Worm (Caenorhabditis elegans) whole organism, mixed stage, embryonic: ENCODE data around the gene C12D12.3.

Experiments used
- M03D4.4 ChIP-seq: sonication (generic microtip); optimal IDR thresholded peaks from 2 replicates; lab custom pipeline; 2017; ENCODE audit warnings: mild to moderate bottlenecking, missing genetic modification characterization, missing compliant biosample characterization
- bed-3 ChIP-seq: fragments of 200-800 bp; sonication (Bioruptor generic); optimal IDR thresholded peaks from 3 replicates; lab custom pipeline; 2018; ENCODE audit warnings: mild to moderate bottlenecking, missing genetic modification characterization, moderate library complexity, missing compliant biosample characterization
- ceh-39 ChIP-seq: fragments of 150-350 bp; optimal IDR thresholded peaks from 2 replicates; lab custom pipeline; 2014; ENCODE audit warnings: missing biosample characterization, missing genetic modification characterization
- ceh-43 ChIP-seq: fragments of 200-800 bp; sonication (Bioruptor generic); optimal IDR thresholded peaks from 2 replicates; lab custom pipeline; 2018; ENCODE audit warnings: mild to moderate bottlenecking, missing genetic modification characterization, moderate library complexity, missing compliant biosample characterization
- ceh-83 ChIP-seq: fragments of 200-800 bp; sonication (Bioruptor generic); optimal IDR thresholded peaks from 2 replicates; lab custom pipeline; 2018; ENCODE audit warnings: mild to moderate bottlenecking, missing genetic modification characterization, missing compliant biosample characterization
- ces-1 ChIP-seq: fragments of 150-350 bp; optimal IDR thresholded peaks from 2 replicates; lab custom pipeline; 2014; ENCODE audit warnings: missing biosample characterization, missing genetic modification reagents, missing genetic modification characterization
- cnd-1 ChIP-seq: fragments of 200-800 bp; sonication (Bioruptor generic); optimal IDR thresholded peaks from 2 replicates; lab custom pipeline; 2018; ENCODE audit warnings: mild to moderate bottlenecking, missing genetic modification characterization, missing compliant biosample characterization
- drap-1 ChIP-seq: fragments of 200-800 bp; sonication (Bioruptor generic); optimal IDR thresholded peaks from 3 replicates; lab custom pipeline; 2018; ENCODE audit warnings: mild to moderate bottlenecking, missing genetic modification characterization, missing compliant biosample characterization
- elt-1 ChIP-seq: sonication (generic microtip); optimal IDR thresholded peaks from 2 replicates; lab custom pipeline; 2017; ENCODE audit warnings: missing genetic modification characterization, mild to moderate bottlenecking, missing compliant biosample characterization, antibody characterized with exemption, moderate library complexity, borderline replicate concordance; ENCODE audit not compliant: insufficient read depth
- elt-3 ChIP-seq: fragments of 150-350 bp; optimal IDR thresholded peaks from 2 replicates; lab custom pipeline; 2014; ENCODE audit warnings: missing biosample characterization, missing genetic modification characterization
- flh-1 ChIP-seq: fragments of 200-800 bp; sonication (Bioruptor generic); optimal IDR thresholded peaks from 2 replicates; lab custom pipeline; 2018; ENCODE audit warnings: mild to moderate bottlenecking, missing genetic modification characterization, moderate library complexity, missing compliant biosample characterization
- ham-2 ChIP-seq: fragments of 200-800 bp; sonication (Bioruptor generic); optimal IDR thresholded peaks from 2 replicates; lab custom pipeline; 2018; ENCODE audit warnings: mild to moderate bottlenecking, missing genetic modification characterization, missing compliant biosample characterization
- hlh-1 ChIP-seq: fragments of 150-350 bp; optimal IDR thresholded peaks from 2 replicates; lab custom pipeline; 2014; ENCODE audit warnings: missing biosample characterization, missing genetic modification reagents, missing genetic modification characterization
- lin-13 ChIP-seq: fragments of 150-350 bp; optimal IDR thresholded peaks from 2 replicates; lab custom pipeline; 2014; ENCODE audit warnings: missing biosample characterization, missing genetic modification characterization
- mab-5 ChIP-seq: fragments of 150-350 bp; optimal IDR thresholded peaks from 2 replicates; lab custom pipeline; 2014; ENCODE audit warnings: missing biosample characterization, missing genetic modification characterization
- mep-1 ChIP-seq: fragments of 150-350 bp; optimal IDR thresholded peaks from 2 replicates; lab custom pipeline; 2017; ENCODE audit warnings: missing biosample characterization, missing genetic modification reagents, missing genetic modification characterization, inconsistent platforms
- mls-2 ChIP-seq: sonication (generic microtip); optimal IDR thresholded peaks from 2 replicates; lab custom pipeline; 2016; ENCODE audit warnings: mild to moderate bottlenecking, missing genetic modification characterization, moderate library complexity, missing compliant biosample characterization
- nhr-12 ChIP-seq: fragments of 150-350 bp; optimal IDR thresholded peaks from 2 replicates; lab custom pipeline; 2014; ENCODE audit warnings: missing biosample characterization, missing genetic modification characterization
- nhr-2 ChIP-seq: fragments of 150-350 bp; optimal IDR thresholded peaks from 2 replicates; lab custom pipeline; 2014; ENCODE audit warnings: missing biosample characterization, missing genetic modification characterization
- nhr-237 ChIP-seq: fragments of 150-350 bp; optimal IDR thresholded peaks from 2 replicates; lab custom pipeline; 2014; ENCODE audit warnings: missing biosample characterization, missing genetic modification characterization
- nhr-28 ChIP-seq: fragments of 150-350 bp; optimal IDR thresholded peaks from 2 replicates; lab custom pipeline; 2014; ENCODE audit warnings: missing biosample characterization, missing genetic modification characterization
- pha-4 ChIP-seq: fragments of 150-350 bp; optimal IDR thresholded peaks from 2 replicates; lab custom pipeline; 2018; ENCODE audit warnings: missing biosample characterization, missing genetic modification reagents, missing genetic modification characterization
- sem-2 ChIP-seq: fragments of 200-800 bp; sonication (Bioruptor generic); optimal IDR thresholded peaks from 2 replicates; lab custom pipeline; 2018; ENCODE audit warnings: mild to moderate bottlenecking, missing genetic modification characterization, missing compliant biosample characterization
- snpc-4 ChIP-seq: fragments of 150-350 bp; optimal IDR thresholded peaks from 2 replicates; lab custom pipeline; 2014; ENCODE audit warnings: missing biosample characterization, missing genetic modification characterization
- sptf-1 ChIP-seq: sonication (generic microtip); optimal IDR thresholded peaks from 2 replicates; lab custom pipeline; 2017; ENCODE audit warnings: mild to moderate bottlenecking, missing genetic modification characterization, moderate library complexity, missing compliant biosample characterization
- unc-120 ChIP-seq: sonication (generic microtip); optimal IDR thresholded peaks from 2 replicates; lab custom pipeline; 2017; ENCODE audit warnings: missing genetic modification characterization, missing compliant biosample characterization; ENCODE audit not compliant: poor library complexity, severe bottlenecking
- unc-62 ChIP-seq: fragments of 150-350 bp; optimal IDR thresholded peaks from 2 replicates; lab custom pipeline; 2014; ENCODE audit warnings: missing biosample characterization, missing genetic modification reagents, missing genetic modification characterization
- zip-8 ChIP-seq: fragments of 150-350 bp; optimal IDR thresholded peaks from 2 replicates; lab custom pipeline; 2014; ENCODE audit warnings: missing biosample characterization, missing genetic modification characterization
- ztf-11 ChIP-seq: fragments of 150-350 bp; optimal IDR thresholded peaks from 2 replicates; lab custom pipeline; 2014; ENCODE audit warnings: missing biosample characterization, missing genetic modification characterization

Gene C12D12.3

DNA sequence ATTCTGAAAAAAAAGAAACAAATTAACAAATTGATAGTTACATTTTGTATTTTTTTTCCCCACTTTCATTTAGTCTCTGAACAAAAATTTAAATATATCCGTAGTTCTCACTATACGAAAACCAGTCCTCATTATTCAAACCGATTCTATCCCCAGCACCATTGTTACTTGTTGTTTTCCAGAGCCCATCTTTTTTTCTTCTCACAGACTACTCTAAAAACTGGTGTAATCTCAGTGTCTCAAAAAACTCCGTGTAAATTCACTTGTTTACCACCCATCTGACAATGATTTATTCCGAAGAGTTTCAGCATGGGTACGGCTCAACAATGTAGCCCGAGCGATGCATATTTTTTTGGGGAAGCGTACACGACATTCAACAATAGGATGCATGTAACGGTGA is at the start of gene C12D12.3:
Gene C12D12.3 (plus strand): TSS at position 301 of the 400 bp plus-strand sequence.
- no peak for TF ChIP-seq ceh-43 (GFP tag; lab: Kevin White, UChicago)
- no peak for TF ChIP-seq mep-1 (tag; lab: Kevin White, UChicago)
- TF ChIP-seq zip-8 (tag; lab: Kevin White, UChicago), result no peak
- no peak for TF ChIP-seq elt-1 (tag; lab: Kevin White, UChicago)
- no peak for TF ChIP-seq snpc-4 (tag; lab: Kevin White, UChicago)

- peak; percentile 63 for TF ChIP-seq hlh-1 (tag; lab: Kevin White, UChicago)
- TF ChIP-seq flh-1 (GFP tag; lab: Kevin White, UChicago), result no peak
Observed at ce11 chrX:3439823-3440222, 49.3 kb upstream of the C12D12.3 start.

DNA sequence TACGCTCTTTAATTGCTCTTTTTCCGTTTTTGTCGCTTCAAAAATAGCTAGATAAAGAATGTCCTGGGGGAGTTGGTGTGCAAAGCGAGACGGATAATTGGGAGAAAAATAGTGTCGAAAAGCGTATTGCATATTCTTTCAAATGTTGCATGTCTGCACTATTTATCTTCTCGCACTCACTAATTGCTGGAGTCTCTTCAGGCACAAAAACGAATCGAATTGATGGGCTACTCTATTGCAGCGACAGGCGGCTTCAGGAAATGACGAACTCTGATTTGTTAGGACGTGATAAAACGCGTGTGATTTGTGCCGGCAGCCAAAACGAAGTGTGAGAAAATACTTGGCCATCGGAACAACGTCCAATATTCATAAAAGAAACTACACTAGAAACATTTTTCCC is 48.8 kb upstream of the C12D12.3 start:
- TF ChIP-seq ces-1 (GFP tag; lab: Kevin White, UChicago) (no peak), unc-62 (GFP tag; lab: Kevin White, UChicago) (peak; percentile 39)

DNA sequence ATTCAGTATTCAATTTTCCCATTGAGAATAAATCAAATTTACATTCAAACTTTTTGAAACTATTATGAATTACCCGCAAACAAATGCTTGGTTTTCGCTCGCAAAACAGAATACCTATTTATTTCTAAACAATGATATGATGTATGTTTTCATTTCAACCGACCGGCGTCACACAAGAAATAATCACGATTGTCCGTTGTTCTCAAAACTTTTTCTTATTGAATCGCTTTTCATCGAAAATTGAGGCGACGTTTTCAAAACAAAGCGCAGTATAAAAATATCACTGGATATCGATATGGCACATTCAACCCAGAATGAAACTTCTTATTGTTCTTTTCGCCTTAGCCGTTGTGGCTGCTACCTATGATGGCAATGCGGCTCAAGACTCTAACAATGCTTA is 47.6 kb upstream of the C12D12.3 start, which contains the start of gene ZK813.3:
Gene ZK813.3 (plus strand): TSS at position 301 of the 400 bp plus-strand sequence.
- TF ChIP-seq flh-1 (GFP tag; lab: Kevin White, UChicago) (no peak), unc-62 (GFP tag; lab: Kevin White, UChicago) (no peak), elt-3 (tag; lab: Kevin White, UChicago) (no peak), ceh-39 (no peak), nhr-28 (tag; lab: Kevin White, UChicago) (no peak), lin-13 (tag; lab: Kevin White, UChicago) (no peak), hlh-1 (tag; lab: Kevin White, UChicago) (no peak), mab-5 (no peak), cnd-1 (tag; lab: Kevin White, UChicago) (no peak), zip-8 (tag; lab: Kevin White, UChicago) (no peak), mep-1 (tag; lab: Kevin White, UChicago) (no peak), bed-3 (GFP tag; lab: Kevin White, UChicago) (no peak), pha-4 (tag; lab: Kevin White, UChicago) (no peak), nhr-2 (tag; lab: Kevin White, UChicago) (no peak), ceh-43 (GFP tag; lab: Kevin White, UChicago) (no peak), sem-2 (GFP tag; lab: Kevin White, UChicago) (no peak), ztf-11 (tag; lab: Kevin White, UChicago) (no peak)

DNA sequence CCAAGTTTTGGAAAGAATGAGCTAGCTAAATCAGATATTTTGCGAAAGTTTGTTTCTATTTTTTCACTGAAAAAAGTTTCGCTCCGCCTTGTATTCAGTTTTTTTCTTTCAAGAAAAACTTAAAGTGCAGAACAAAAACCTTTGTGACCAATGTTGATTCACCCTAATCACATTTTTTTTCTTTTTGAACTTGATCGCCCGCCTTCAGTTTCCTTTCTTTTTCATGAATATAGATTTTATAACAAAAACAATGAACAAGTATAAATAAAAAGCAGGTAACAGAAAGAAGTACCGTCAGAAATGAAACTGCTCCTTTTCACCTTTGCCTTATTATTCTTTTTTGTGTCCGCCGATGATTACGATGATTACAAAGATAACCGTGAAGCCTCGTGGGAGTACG is 45.6 kb upstream of the C12D12.3 start, which contains the start of gene ZK813.2:
Gene ZK813.2 (plus strand): TSS at position 301 of the 400 bp plus-strand sequence.
- TF ChIP-seq nhr-12 (tag; lab: Kevin White, UChicago), result no peak
- no peak for TF ChIP-seq ztf-11 (tag; lab: Kevin White, UChicago)

DNA sequence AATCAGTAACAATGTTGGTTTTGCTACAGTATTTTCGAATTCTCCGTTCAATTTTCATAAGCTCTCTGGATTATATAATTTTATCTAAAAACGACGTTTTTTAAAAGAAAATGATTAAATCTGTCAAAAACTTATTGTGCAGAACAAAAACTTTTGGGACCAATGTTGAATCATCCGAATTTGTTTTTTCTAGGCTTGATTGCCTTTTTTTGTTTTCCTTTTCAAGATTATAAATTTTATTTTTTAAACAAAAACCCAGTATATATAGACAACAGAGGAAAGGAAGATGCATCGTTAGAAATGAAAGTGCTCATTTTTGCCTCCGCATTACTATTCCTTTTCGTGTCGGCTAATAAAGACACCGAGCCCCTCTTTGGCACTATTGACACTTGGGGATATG is 44.6 kb upstream of the C12D12.3 start, which contains the start of gene ZK813.7:
Gene ZK813.7 (plus strand): TSS at position 301 of the 400 bp plus-strand sequence.
- TF ChIP-seq ces-1 (GFP tag; lab: Kevin White, UChicago) (no peak), unc-62 (GFP tag; lab: Kevin White, UChicago) (no peak), sem-2 (GFP tag; lab: Kevin White, UChicago) (no peak), mls-2 (tag; lab: Kevin White, UChicago) (no peak), bed-3 (GFP tag; lab: Kevin White, UChicago) (no peak), ham-2 (GFP tag; lab: Kevin White, UChicago) (no peak), lin-13 (tag; lab: Kevin White, UChicago) (no peak)

ce11 chrX:3446011-3446410 is 43.1 kb upstream of the C12D12.3 start, which contains the start of gene ZK813.1:
Gene ZK813.1, plus strand, starts transcription at chrX:3446311.
- TF ChIP-seq unc-62 (GFP tag; lab: Kevin White, UChicago) (no peak), unc-120 (tag; lab: Kevin White, UChicago) (no peak), drap-1 (GFP tag; lab: Kevin White, UChicago) (no peak), zip-8 (tag; lab: Kevin White, UChicago) (no peak), sptf-1 (tag; lab: Kevin White, UChicago) (no peak), nhr-237 (tag; lab: Kevin White, UChicago) (no peak), cnd-1 (tag; lab: Kevin White, UChicago) (no peak), ceh-83 (no peak), M03D4.4 (tag; lab: Kevin White, UChicago) (no peak), nhr-28 (tag; lab: Kevin White, UChicago) (no peak), ceh-39 (no peak), mep-1 (tag; lab: Kevin White, UChicago) (no peak)
